Worm (Caenorhabditis elegans) whole organism, L2 larva: ENCODE results near the gene chat-1.

ENCODE experiments used
- C34F6.9 ChIP-seq: fragments of 150-350 bp; optimal IDR thresholded peaks from 2 replicates; lab custom pipeline; 2014; ENCODE audit warnings: missing biosample characterization, missing genetic modification characterization
- F13H6.1 ChIP-seq: sonication (generic microtip); optimal IDR thresholded peaks from 2 replicates; lab custom pipeline; 2016; ENCODE audit warnings: missing genetic modification characterization, missing compliant biosample characterization
- R02D3.7 ChIP-seq: fragments of 150-350 bp; optimal IDR thresholded peaks from 2 replicates; lab custom pipeline; 2014; ENCODE audit warnings: missing biosample characterization, missing genetic modification characterization
- Y55F3AM.14 ChIP-seq: fragments of 200-800 bp; sonication (Bioruptor generic); optimal IDR thresholded peaks from 2 replicates; lab custom pipeline; 2018; ENCODE audit warnings: mild to moderate bottlenecking, missing genetic modification characterization, missing compliant biosample characterization
- ZK546.5 ChIP-seq: sonication (generic microtip); optimal IDR thresholded peaks from 2 replicates; lab custom pipeline; 2017; ENCODE audit warnings: missing biosample characterization, missing genetic modification characterization
- alr-1 ChIP-seq: fragments of 150-350 bp; optimal IDR thresholded peaks from 2 replicates; lab custom pipeline; 2014; ENCODE audit warnings: missing biosample characterization, missing genetic modification characterization
- aly-2 ChIP-seq: fragments of 150-350 bp; optimal IDR thresholded peaks from 2 replicates; lab custom pipeline; 2014; ENCODE audit warnings: missing biosample characterization, missing genetic modification characterization
- ama-1 ChIP-seq: fragments of 150-350 bp; optimal IDR thresholded peaks from 2 replicates; lab custom pipeline; 2018; ENCODE audit warnings: inconsistent platforms
- blmp-1 ChIP-seq: sonication (generic microtip); optimal IDR thresholded peaks from 2 replicates; lab custom pipeline; 2017; ENCODE audit warnings: missing genetic modification characterization, mild to moderate bottlenecking, missing compliant biosample characterization, antibody characterized with exemption, moderate library complexity; ENCODE audit not compliant: insufficient read depth
- ceh-16 ChIP-seq: fragments of 150-350 bp; optimal IDR thresholded peaks from 2 replicates; lab custom pipeline; 2014; ENCODE audit warnings: missing biosample characterization, missing genetic modification characterization
- ceh-82 ChIP-seq: fragments of 150-350 bp; optimal IDR thresholded peaks from 2 replicates; lab custom pipeline; 2014; ENCODE audit warnings: missing biosample characterization, missing genetic modification characterization
- crh-2 ChIP-seq: sonication (generic microtip); optimal IDR thresholded peaks from 2 replicates; lab custom pipeline; 2017; ENCODE audit warnings: missing biosample characterization, missing genetic modification characterization
- dmd-4 ChIP-seq: sonication (generic microtip); optimal IDR thresholded peaks from 2 replicates; lab custom pipeline; 2017; ENCODE audit warnings: missing biosample characterization, missing genetic modification characterization
- egl-27 ChIP-seq: sonication (generic microtip); optimal IDR thresholded peaks from 3 replicates; lab custom pipeline; 2017; ENCODE audit warnings: missing biosample characterization, missing genetic modification reagents, missing genetic modification characterization
- elt-1 ChIP-seq: fragments of 150-350 bp; optimal IDR thresholded peaks from 2 replicates; lab custom pipeline; 2014; ENCODE audit warnings: missing biosample characterization, missing genetic modification characterization
- elt-3 ChIP-seq: sonication (generic microtip); optimal IDR thresholded peaks from 2 replicates; lab custom pipeline; 2017; ENCODE audit warnings: missing biosample characterization, missing genetic modification characterization
- fos-1 ChIP-seq: fragments of 150-350 bp; optimal IDR thresholded peaks from 2 replicates; lab custom pipeline; 2014; ENCODE audit warnings: missing biosample characterization, missing genetic modification characterization
- gmeb-1 ChIP-seq: fragments of 150-350 bp; optimal IDR thresholded peaks from 2 replicates; lab custom pipeline; 2014; ENCODE audit warnings: missing biosample characterization, missing genetic modification characterization
- lin-11 ChIP-seq: fragments of 150-350 bp; sonication (generic microtip); optimal IDR thresholded peaks from 2 replicates; lab custom pipeline; 2014; ENCODE audit warnings: missing biosample characterization, missing genetic modification characterization, inconsistent platforms, mixed read lengths
- lin-13 ChIP-seq: fragments of 150-350 bp; optimal IDR thresholded peaks from 2 replicates; lab custom pipeline; 2014; ENCODE audit warnings: missing biosample characterization, missing genetic modification reagents, missing genetic modification characterization
- lin-39 ChIP-seq: fragments of 150-350 bp; optimal IDR thresholded peaks from 2 replicates; lab custom pipeline; 2014; ENCODE audit warnings: missing biosample characterization, missing genetic modification reagents, missing genetic modification characterization
- lsy-2 ChIP-seq, 2 experiments: fragments of 150-350 bp in 1 of 2; sonication (generic microtip) in 1 of 2; optimal IDR thresholded peaks; 2 replicates each; lab custom pipeline; 2014 to 2017; ENCODE audit warnings: missing biosample characterization in 2 of 2, missing genetic modification characterization in 2 of 2
- mab-5 ChIP-seq: fragments of 150-350 bp; optimal IDR thresholded peaks from 2 replicates; lab custom pipeline; 2014; ENCODE audit warnings: missing biosample characterization, missing genetic modification characterization
- mbf-1 ChIP-seq: sonication (generic microtip); optimal IDR thresholded peaks from 2 replicates; lab custom pipeline; 2017; ENCODE audit warnings: missing biosample characterization, missing genetic modification characterization
- mdl-1 ChIP-seq, 2 experiments: fragments of 150-350 bp in 1 of 2; sonication (generic microtip) in 1 of 2; optimal IDR thresholded peaks; 2 replicates each; lab custom pipeline; 2017; ENCODE audit warnings: missing biosample characterization in 2 of 2, missing genetic modification characterization in 2 of 2
- nhr-10 ChIP-seq: sonication (generic microtip); optimal IDR thresholded peaks from 2 replicates; lab custom pipeline; 2017; ENCODE audit warnings: missing biosample characterization, missing genetic modification characterization
- nhr-11 ChIP-seq: fragments of 150-350 bp; optimal IDR thresholded peaks from 2 replicates; lab custom pipeline; 2014; ENCODE audit warnings: missing biosample characterization, missing genetic modification characterization
- nhr-12 ChIP-seq: fragments of 150-350 bp; optimal IDR thresholded peaks from 2 replicates; lab custom pipeline; 2014; ENCODE audit warnings: missing biosample characterization, missing genetic modification characterization
- nhr-129 ChIP-seq: fragments of 150-350 bp; optimal IDR thresholded peaks from 2 replicates; lab custom pipeline; 2014; ENCODE audit warnings: missing biosample characterization, missing genetic modification characterization
- nhr-21 ChIP-seq: fragments of 150-350 bp; optimal IDR thresholded peaks from 2 replicates; lab custom pipeline; 2014; ENCODE audit warnings: missing biosample characterization, missing genetic modification characterization
- nhr-23 ChIP-seq: fragments of 150-350 bp; optimal IDR thresholded peaks from 2 replicates; lab custom pipeline; 2014; ENCODE audit warnings: missing biosample characterization, missing genetic modification reagents, missing genetic modification characterization
- nhr-237 ChIP-seq: fragments of 150-350 bp; optimal IDR thresholded peaks from 2 replicates; lab custom pipeline; 2014; ENCODE audit warnings: missing biosample characterization, missing genetic modification characterization
- nhr-25 ChIP-seq: fragments of 150-350 bp; sonication (generic microtip); optimal IDR thresholded peaks from 3 replicates; lab custom pipeline; 2014; ENCODE audit warnings: missing biosample characterization, missing genetic modification characterization
- nhr-6 ChIP-seq: fragments of 150-350 bp; optimal IDR thresholded peaks from 2 replicates; lab custom pipeline; 2014; ENCODE audit warnings: missing biosample characterization, missing genetic modification characterization
- nhr-77 ChIP-seq: fragments of 150-350 bp; optimal IDR thresholded peaks from 2 replicates; lab custom pipeline; 2014; ENCODE audit warnings: missing biosample characterization, missing genetic modification characterization
- peb-1 ChIP-seq: fragments of 150-350 bp; optimal IDR thresholded peaks from 2 replicates; lab custom pipeline; 2014; ENCODE audit warnings: missing biosample characterization, missing genetic modification characterization
- sem-4 ChIP-seq: fragments of 150-350 bp; optimal IDR thresholded peaks from 2 replicates; lab custom pipeline; 2014; ENCODE audit warnings: missing biosample characterization, missing genetic modification reagents, missing genetic modification characterization
- skn-1 ChIP-seq: sonication (generic microtip); optimal IDR thresholded peaks from 2 replicates; lab custom pipeline; 2017; ENCODE audit warnings: missing biosample characterization, missing genetic modification characterization
- sma-3 ChIP-seq: sonication (generic microtip); optimal IDR thresholded peaks from 2 replicates; lab custom pipeline; 2016; ENCODE audit warnings: missing genetic modification reagents, missing genetic modification characterization, missing compliant biosample characterization
- sma-9 ChIP-seq, 2 experiments: fragments of 150-350 bp in 1 of 2; sonication (generic microtip) in 1 of 2; optimal IDR thresholded peaks; 2 replicates each; lab custom pipeline; 2014 to 2016; ENCODE audit warnings: missing genetic modification characterization in 2 of 2, mild to moderate bottlenecking in 1 of 2, missing biosample characterization in 1 of 2, missing compliant biosample characterization in 1 of 2, missing genetic modification reagents in 1 of 2, moderate library complexity in 1 of 2
- snpc-4 ChIP-seq: fragments of 150-350 bp; optimal IDR thresholded peaks from 2 replicates; lab custom pipeline; 2014; ENCODE audit warnings: missing biosample characterization, missing genetic modification characterization
- unc-39 ChIP-seq: fragments of 150-350 bp; optimal IDR thresholded peaks from 2 replicates; lab custom pipeline; 2014; ENCODE audit warnings: missing biosample characterization, missing genetic modification characterization
- unc-55 ChIP-seq: fragments of 150-350 bp; sonication (generic microtip); optimal IDR thresholded peaks from 3 replicates; lab custom pipeline; 2014; ENCODE audit warnings: missing biosample characterization, missing genetic modification reagents, missing genetic modification characterization
- unc-62 ChIP-seq: fragments of 150-350 bp; optimal IDR thresholded peaks from 2 replicates; lab custom pipeline; 2014; ENCODE audit warnings: missing biosample characterization, missing genetic modification reagents, missing genetic modification characterization
- zag-1 ChIP-seq: fragments of 150-350 bp; optimal IDR thresholded peaks from 2 replicates; lab custom pipeline; 2014; ENCODE audit warnings: missing biosample characterization, missing genetic modification characterization
- ztf-1 ChIP-seq: fragments of 200-800 bp; sonication (Bioruptor generic); conservative IDR thresholded peaks from 2 replicates; pipeline ENCODE4 v1.3.6; 2022; ENCODE audit warnings: missing genetic modification characterization, missing compliant biosample characterization
- ztf-11 ChIP-seq: sonication (generic microtip); optimal IDR thresholded peaks from 2 replicates; lab custom pipeline; 2017; ENCODE audit warnings: missing biosample characterization, missing genetic modification characterization
- ztf-4 ChIP-seq: fragments of 150-350 bp; optimal IDR thresholded peaks from 2 replicates; lab custom pipeline; 2014; ENCODE audit warnings: missing biosample characterization, missing genetic modification characterization

chat-1 gene

DNA sequence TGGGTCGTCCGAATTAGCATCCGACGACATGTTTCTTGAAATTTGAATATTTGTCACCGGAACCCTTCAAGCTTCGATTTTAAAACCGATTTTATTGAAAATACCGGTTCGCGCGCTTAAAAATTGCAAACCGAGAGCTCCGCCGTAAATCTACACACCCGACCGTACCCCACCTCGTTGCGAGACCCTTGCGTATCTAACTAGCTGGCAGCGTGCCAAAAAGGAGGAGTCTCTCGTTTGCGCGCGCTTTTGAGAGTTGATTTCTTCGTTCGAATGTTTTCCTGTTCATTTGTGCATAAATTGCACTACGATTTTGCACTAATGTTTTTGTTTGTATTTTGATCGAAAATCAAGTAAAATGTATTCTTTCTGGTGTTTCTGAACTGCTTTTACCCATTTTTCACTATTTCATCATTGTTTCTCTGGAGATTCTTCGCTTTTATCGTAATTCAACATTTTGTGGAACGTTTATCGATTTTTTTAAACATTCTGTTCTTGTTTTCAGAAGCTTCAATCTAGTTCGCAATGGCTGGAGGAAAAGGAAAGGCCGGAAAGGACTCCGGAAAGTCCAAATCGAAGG lies 1.3 kb upstream of the chat-1 start, which contains the start of the genes wapl-1 and htz-1 (continued):
- TF ChIP-seq ztf-11 (tag; lab: Kevin White, UChicago) (no peak), mab-5 (tag; lab: Kevin White, UChicago) (peak; percentile 85), gmeb-1 (peak; percentile 95), lin-11 (tag; lab: Kevin White, UChicago) (peak; percentile 99), nhr-77 (tag; lab: Kevin White, UChicago) (peak; percentile 16), elt-3 (tag; lab: Kevin White, UChicago) (no peak), elt-1 (no peak), nhr-237 (tag; lab: Kevin White, UChicago) (peak; percentile 79), egl-27 (tag; lab: Kevin White, UChicago) (peak; percentile 82), aly-2 (tag; lab: Kevin White, UChicago) (no peak), nhr-10 (tag; lab: Kevin White, UChicago) (peak; percentile 59)

DNA sequence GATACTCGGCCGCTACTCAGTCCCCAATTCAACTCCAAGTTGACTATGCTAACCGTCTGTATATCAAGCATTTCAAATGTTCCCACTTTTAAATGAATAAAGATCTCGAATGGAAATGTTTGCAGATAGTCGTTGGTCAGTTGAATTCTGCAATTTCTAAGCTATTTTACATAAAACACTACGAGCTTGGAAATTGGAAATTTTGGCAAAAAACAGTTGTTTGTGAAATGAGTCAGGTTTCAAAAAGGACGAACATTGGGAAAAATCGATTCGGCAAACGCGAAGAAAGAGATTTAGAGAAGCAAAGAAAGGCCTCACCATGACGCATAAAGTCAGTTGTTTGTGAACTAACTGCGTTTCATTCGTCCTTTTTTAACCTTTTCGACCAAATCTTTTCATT lies 247 bp upstream of the chat-1 start:
- TF ChIP-seq R02D3.7 (tag; lab: Kevin White, UChicago), result no peak
- no peak for TF ChIP-seq elt-1
- TF ChIP-seq fos-1 (tag; lab: Kevin White, UChicago), result peak; percentile 85
- TF ChIP-seq unc-55 (GFP tag; lab: Kevin White, UChicago), result peak; percentile 61
- TF ChIP-seq ceh-16 (tag; lab: Kevin White, UChicago), result no peak
- TF ChIP-seq lin-11 (tag; lab: Kevin White, UChicago), result no peak
- TF ChIP-seq blmp-1 (tag; lab: Kevin White, UChicago), result no peak
- no peak for TF ChIP-seq nhr-6 (tag; lab: Kevin White, UChicago)
- TF ChIP-seq egl-27 (tag; lab: Kevin White, UChicago), result no peak
- TF ChIP-seq mdl-1 (tag; optimal IDR thresholded peaks at IDR 0.05; lab: Kevin White, UChicago), result no peak
- no peak for TF ChIP-seq Y55F3AM.14
- no peak for TF ChIP-seq ztf-1 (GFP tag; lab: Robert Waterston, UW)
- no peak for TF ChIP-seq snpc-4 (tag; lab: Kevin White, UChicago)
- peak; percentile 53 for TF ChIP-seq lin-13 (GFP tag; lab: Kevin White, UChicago)
- no peak for TF ChIP-seq peb-1 (tag; lab: Kevin White, UChicago)
- peak; percentile 38 for TF ChIP-seq sma-3
- TF ChIP-seq nhr-10 (tag; lab: Kevin White, UChicago), result no peak
- TF ChIP-seq lsy-2 (tag; optimal IDR thresholded peaks at IDR 0.05; lab: Kevin White, UChicago), result peak; percentile 25 to 81
- peak; percentile 39 for TF ChIP-seq ZK546.5 (tag; lab: Kevin White, UChicago)
- TF ChIP-seq dmd-4 (tag; lab: Kevin White, UChicago), result no peak
- peak; percentile 44 for TF ChIP-seq ztf-4 (tag; lab: Kevin White, UChicago)
- TF ChIP-seq nhr-11 (tag; lab: Kevin White, UChicago), result no peak
- peak; percentile 73 for TF ChIP-seq nhr-129 (tag; lab: Kevin White, UChicago)
- no peak for TF ChIP-seq alr-1 (tag; lab: Kevin White, UChicago)
- TF ChIP-seq nhr-21 (tag; lab: Kevin White, UChicago), result no peak
- no peak for TF ChIP-seq mab-5 (tag; lab: Kevin White, UChicago)
- no peak for TF ChIP-seq nhr-12 (tag; lab: Kevin White, UChicago)
- no peak for TF ChIP-seq aly-2 (tag; lab: Kevin White, UChicago)
- no peak for TF ChIP-seq F13H6.1
- TF ChIP-seq gmeb-1, result peak; percentile 22
- TF ChIP-seq ztf-11 (tag; lab: Kevin White, UChicago), result no peak
- no peak for TF ChIP-seq zag-1 (tag; lab: Kevin White, UChicago)
- no peak for TF ChIP-seq elt-3 (tag; lab: Kevin White, UChicago)
- TF ChIP-seq sma-9 (GFP tag; optimal IDR thresholded peaks at IDR 0.05; lab: Kevin White, UChicago), result no peak
- TF ChIP-seq sma-9 (tag; optimal IDR thresholded peaks at IDR 0.05; lab: Kevin White, UChicago), result no peak
- TF ChIP-seq unc-62 (GFP tag; lab: Kevin White, UChicago), result no peak
- no peak for TF ChIP-seq mbf-1 (tag; lab: Kevin White, UChicago)
- TF ChIP-seq crh-2 (tag; lab: Kevin White, UChicago), result peak; percentile 55
- no peak for TF ChIP-seq skn-1 (tag; lab: Kevin White, UChicago)
- TF ChIP-seq unc-39 (tag; lab: Kevin White, UChicago), result no peak
- peak; percentile 71 for TF ChIP-seq ama-1 (lab: Kevin White, UChicago)
- TF ChIP-seq nhr-237 (tag; lab: Kevin White, UChicago), result no peak
- TF ChIP-seq lin-39 (tag; lab: Kevin White, UChicago), result no peak
- TF ChIP-seq nhr-23 (tag; lab: Kevin White, UChicago), result no peak
- no peak for TF ChIP-seq nhr-77 (tag; lab: Kevin White, UChicago)
- TF ChIP-seq nhr-25 (tag; lab: Kevin White, UChicago), result peak; percentile 8
- no peak for TF ChIP-seq ceh-82 (tag; lab: Kevin White, UChicago)
- no peak for TF ChIP-seq sem-4 (tag; lab: Kevin White, UChicago)
- peak; percentile 53 for TF ChIP-seq C34F6.9
